Worm (Caenorhabditis elegans) whole organism, L1 larva: ENCODE data around the gene H01G02.3.
A peak's percentile ranks its signal among the peaks of the same experiment; 100 is the strongest.

Experiments used
- C16A3.4 ChIP-seq: fragments of 150-350 bp; optimal IDR thresholded peaks from 2 replicates; lab custom pipeline; 2014; ENCODE audit warnings: missing biosample characterization, missing genetic modification characterization
- Y116A8C.19 ChIP-seq: sonication (generic microtip); optimal IDR thresholded peaks from 2 replicates; lab custom pipeline; 2016; ENCODE audit warnings: missing compliant biosample characterization, missing genetic modification characterization, borderline replicate concordance
- aha-1 ChIP-seq: fragments of 150-350 bp; optimal IDR thresholded peaks from 2 replicates; lab custom pipeline; 2014; ENCODE audit warnings: missing biosample characterization, missing genetic modification characterization
- alr-1 ChIP-seq: fragments of 200-800 bp; sonication (Bioruptor generic); optimal IDR thresholded peaks from 2 replicates; lab custom pipeline; 2018; ENCODE audit warnings: borderline replicate concordance, mild to moderate bottlenecking, missing genetic modification characterization, missing compliant biosample characterization
- aly-2 ChIP-seq: fragments of 150-350 bp; optimal IDR thresholded peaks from 2 replicates; lab custom pipeline; 2014; ENCODE audit warnings: missing biosample characterization, missing genetic modification characterization
- blmp-1 ChIP-seq: fragments of 150-350 bp; optimal IDR thresholded peaks from 2 replicates; lab custom pipeline; 2014; ENCODE audit warnings: missing biosample characterization, missing genetic modification characterization
- ceh-63 ChIP-seq: fragments of 200-800 bp; sonication (Bioruptor generic); optimal IDR thresholded peaks from 2 replicates; lab custom pipeline; 2018; ENCODE audit warnings: mild to moderate bottlenecking, missing genetic modification characterization, missing compliant biosample characterization
- ceh-82 ChIP-seq, 3 experiments: fragments of 150-350 bp in 1 of 3; sonication (generic microtip) in 2 of 3; optimal IDR thresholded peaks; 2 replicates each; lab custom pipeline; 2014 to 2017; ENCODE audit warnings: missing biosample characterization in 3 of 3, missing genetic modification characterization in 3 of 3
- efl-1 ChIP-seq, 4 experiments: fragments of 150-350 bp; optimal IDR thresholded peaks in 3 of 4; peaks in 1 of 4; 1 replicate in 1 of 4; 2 replicates in 3 of 4; lab custom pipeline; 2014; ENCODE audit warnings: missing biosample characterization in 2 of 4, missing genetic modification characterization in 2 of 4, missing genetic modification reagents in 2 of 4
- efl-3 ChIP-seq: fragments of 200-800 bp; sonication (Bioruptor generic); optimal IDR thresholded peaks from 2 replicates; lab custom pipeline; 2018; ENCODE audit warnings: mild to moderate bottlenecking, missing genetic modification characterization, missing compliant biosample characterization
- egl-13 ChIP-seq: sonication (generic microtip); optimal IDR thresholded peaks from 2 replicates; lab custom pipeline; 2016; ENCODE audit warnings: missing genotype, missing genetic modification reagents, missing genetic modification characterization, missing compliant biosample characterization
- elt-3 ChIP-seq, 6 experiments: fragments of 150-350 bp in 1 of 6; sonication (generic microtip); optimal IDR thresholded peaks; 2 replicates each; lab custom pipeline; 2017 to 2018; ENCODE audit warnings: missing biosample characterization in 6 of 6, missing genetic modification characterization in 6 of 6, inconsistent platforms in 1 of 6
- ets-5 ChIP-seq: fragments of 200-800 bp; sonication (Bioruptor generic); IDR thresholded peaks from 2 replicates; pipeline ENCODE4 v1.3.6; 2022; ENCODE audit warnings: missing genetic modification characterization, missing compliant biosample characterization
- fkh-10 ChIP-seq: sonication (generic microtip); optimal IDR thresholded peaks from 2 replicates; lab custom pipeline; 2017; ENCODE audit warnings: missing biosample characterization, missing genetic modification reagents, missing genetic modification characterization
- fkh-4 ChIP-seq: sonication (generic microtip); optimal IDR thresholded peaks from 2 replicates; lab custom pipeline; 2016; ENCODE audit warnings: missing compliant biosample characterization, missing genetic modification characterization, borderline replicate concordance
- fos-1 ChIP-seq: fragments of 150-350 bp; optimal IDR thresholded peaks from 2 replicates; lab custom pipeline; 2014; ENCODE audit warnings: missing biosample characterization, missing genetic modification characterization
- grh-1 ChIP-seq: fragments of 200-800 bp; sonication (Bioruptor generic); IDR thresholded peaks from 2 replicates; pipeline ENCODE4 v1.3.6; 2022; ENCODE audit warnings: missing genetic modification reagents, missing genetic modification characterization, missing compliant biosample characterization
- hlh-4 ChIP-seq: sonication (generic microtip); optimal IDR thresholded peaks from 2 replicates; lab custom pipeline; 2016; ENCODE audit warnings: mild to moderate bottlenecking, missing genetic modification characterization, missing compliant biosample characterization
- hpl-2 ChIP-seq: fragments of 150-350 bp; optimal IDR thresholded peaks from 2 replicates; lab custom pipeline; 2014; ENCODE audit warnings: missing biosample characterization, missing genetic modification reagents, missing genetic modification characterization
- isw-1 ChIP-seq: fragments of 200-800 bp; sonication (Bioruptor generic); IDR thresholded peaks from 2 replicates; pipeline ENCODE4 v1.3.6; 2022; ENCODE audit warnings: missing genetic modification characterization, missing compliant biosample characterization
- lin-14 ChIP-seq: fragments of 200-800 bp; sonication (Bioruptor generic); optimal IDR thresholded peaks from 2 replicates; lab custom pipeline; 2018; ENCODE audit warnings: mild to moderate bottlenecking, missing genetic modification characterization, moderate library complexity, missing compliant biosample characterization
- lin-15B ChIP-seq: fragments of 150-350 bp; sonication (generic microtip); optimal IDR thresholded peaks from 3 replicates; lab custom pipeline; 2014; ENCODE audit warnings: missing biosample characterization, missing genetic modification characterization
- lin-39 ChIP-seq: fragments of 150-350 bp; optimal IDR thresholded peaks from 2 replicates; lab custom pipeline; 2014; ENCODE audit warnings: missing biosample characterization, missing genetic modification reagents, missing genetic modification characterization
- lir-3 ChIP-seq: sonication (generic microtip); optimal IDR thresholded peaks from 2 replicates; lab custom pipeline; 2016; ENCODE audit warnings: mild to moderate bottlenecking, missing genetic modification characterization, moderate library complexity, missing compliant biosample characterization; ENCODE audit not compliant: poor library complexity
- mef-2 ChIP-seq: fragments of 150-350 bp; optimal IDR thresholded peaks from 2 replicates; lab custom pipeline; 2014; ENCODE audit warnings: missing biosample characterization, missing genetic modification characterization
- mep-1 ChIP-seq: fragments of 150-350 bp; optimal IDR thresholded peaks from 2 replicates; lab custom pipeline; 2014; ENCODE audit warnings: missing biosample characterization, missing genetic modification characterization
- nhr-11 ChIP-seq: fragments of 150-350 bp; optimal IDR thresholded peaks from 2 replicates; lab custom pipeline; 2014; ENCODE audit warnings: missing biosample characterization, missing genetic modification characterization
- nhr-20 ChIP-seq: sonication (generic microtip); optimal IDR thresholded peaks from 2 replicates; lab custom pipeline; 2016; ENCODE audit warnings: mild to moderate bottlenecking, missing genetic modification characterization, missing compliant biosample characterization
- nhr-237 ChIP-seq: fragments of 150-350 bp; optimal IDR thresholded peaks from 2 replicates; lab custom pipeline; 2014; ENCODE audit warnings: missing biosample characterization, missing genetic modification characterization
- nhr-28 ChIP-seq: fragments of 150-350 bp; optimal IDR thresholded peaks from 2 replicates; lab custom pipeline; 2014; ENCODE audit warnings: missing biosample characterization, missing genetic modification characterization
- nhr-47 ChIP-seq: sonication (generic microtip); optimal IDR thresholded peaks from 2 replicates; lab custom pipeline; 2016; ENCODE audit warnings: mild to moderate bottlenecking, missing genetic modification characterization, moderate library complexity, missing compliant biosample characterization
- nhr-76 ChIP-seq: sonication (generic microtip); optimal IDR thresholded peaks from 2 replicates; lab custom pipeline; 2017; ENCODE audit warnings: missing biosample characterization, missing genetic modification characterization
- nhr-77 ChIP-seq: fragments of 150-350 bp; optimal IDR thresholded peaks from 2 replicates; lab custom pipeline; 2014; ENCODE audit warnings: missing biosample characterization, missing genetic modification characterization
- nhr-84 ChIP-seq: sonication (generic microtip); optimal IDR thresholded peaks from 2 replicates; lab custom pipeline; 2017; ENCODE audit warnings: missing biosample characterization, missing genetic modification characterization
- nhr-90 ChIP-seq: sonication (generic microtip); optimal IDR thresholded peaks from 2 replicates; lab custom pipeline; 2016; ENCODE audit warnings: mild to moderate bottlenecking, missing genetic modification characterization, missing compliant biosample characterization; ENCODE audit not compliant: poor library complexity
- pax-3 ChIP-seq: fragments of 200-800 bp; sonication (Bioruptor generic); optimal IDR thresholded peaks from 2 replicates; lab custom pipeline; 2018; ENCODE audit warnings: mild to moderate bottlenecking, missing genetic modification characterization, moderate library complexity, missing compliant biosample characterization
- pqm-1 ChIP-seq: sonication (generic microtip); optimal IDR thresholded peaks from 3 replicates; lab custom pipeline; 2017; ENCODE audit warnings: missing biosample characterization, missing genetic modification characterization
- rnt-1 ChIP-seq: sonication (generic microtip); optimal IDR thresholded peaks from 2 replicates; lab custom pipeline; 2016; ENCODE audit warnings: mild to moderate bottlenecking, missing genetic modification characterization, moderate library complexity, missing compliant biosample characterization
- skn-1 ChIP-seq: fragments of 150-350 bp; optimal IDR thresholded peaks from 2 replicates; lab custom pipeline; 2014; ENCODE audit warnings: missing biosample characterization, missing genetic modification characterization
- snu-23 ChIP-seq: sonication (generic microtip); optimal IDR thresholded peaks from 2 replicates; lab custom pipeline; 2016; ENCODE audit warnings: missing genetic modification characterization, missing compliant biosample characterization
- sox-4 ChIP-seq: sonication (generic microtip); optimal IDR thresholded peaks from 2 replicates; lab custom pipeline; 2016; ENCODE audit warnings: missing genetic modification characterization, missing compliant biosample characterization
- sptf-1 ChIP-seq: fragments of 150-350 bp; optimal IDR thresholded peaks from 2 replicates; lab custom pipeline; 2014; ENCODE audit warnings: missing biosample characterization, missing genetic modification characterization
- sup-37 ChIP-seq: fragments of 200-800 bp; sonication (Bioruptor generic); optimal IDR thresholded peaks from 2 replicates; lab custom pipeline; 2018; ENCODE audit warnings: mild to moderate bottlenecking, missing genetic modification characterization, missing compliant biosample characterization
- swsn-7 ChIP-seq: sonication (generic microtip); optimal IDR thresholded peaks from 2 replicates; lab custom pipeline; 2016; ENCODE audit warnings: missing genetic modification characterization, missing compliant biosample characterization
- tbx-2 ChIP-seq: sonication (generic microtip); optimal IDR thresholded peaks from 2 replicates; lab custom pipeline; 2016; ENCODE audit warnings: missing genetic modification characterization, missing compliant biosample characterization
- unc-30 ChIP-seq: sonication (generic microtip); optimal IDR thresholded peaks from 2 replicates; lab custom pipeline; 2017; ENCODE audit warnings: missing biosample characterization, missing genetic modification characterization
- unc-62 ChIP-seq: fragments of 150-350 bp; optimal IDR thresholded peaks from 2 replicates; lab custom pipeline; 2014; ENCODE audit warnings: missing biosample characterization, missing genetic modification reagents, missing genetic modification characterization
- unc-86 ChIP-seq: sonication (generic microtip); optimal IDR thresholded peaks from 2 replicates; lab custom pipeline; 2016; ENCODE audit warnings: missing genetic modification characterization, missing compliant biosample characterization
- vab-15 ChIP-seq: sonication (generic microtip); optimal IDR thresholded peaks from 2 replicates; lab custom pipeline; 2017; ENCODE audit warnings: missing genotype, mild to moderate bottlenecking, missing genetic modification characterization, missing compliant biosample characterization
- zip-4 ChIP-seq: fragments of 200-800 bp; sonication (Bioruptor generic); optimal IDR thresholded peaks from 2 replicates; lab custom pipeline; 2018; ENCODE audit warnings: mild to moderate bottlenecking, missing genetic modification characterization, moderate library complexity, missing compliant biosample characterization
- ztf-4 ChIP-seq: fragments of 150-350 bp; optimal IDR thresholded peaks from 2 replicates; lab custom pipeline; 2014; ENCODE audit warnings: missing biosample characterization, missing genetic modification characterization

The H01G02.3 gene

DNA sequence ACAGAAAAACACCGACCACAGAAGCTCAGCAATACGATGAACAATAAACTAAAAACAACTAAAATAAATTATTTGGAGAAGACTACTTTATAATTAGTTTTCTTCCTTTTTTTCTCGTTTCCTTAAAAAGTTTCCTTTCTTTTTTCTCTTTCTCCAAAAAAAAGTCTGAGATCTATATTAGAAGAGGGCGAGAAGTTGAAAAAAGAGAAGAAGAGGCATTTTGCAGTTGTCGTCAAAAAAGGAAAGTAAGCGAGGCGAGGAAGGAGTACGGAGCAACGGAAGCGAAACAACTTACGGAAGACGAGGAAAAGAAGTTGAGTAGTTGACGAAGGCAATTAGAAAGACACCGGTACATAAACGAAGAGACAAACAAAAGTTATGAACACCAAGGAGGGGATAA is 3.6 kb upstream of the H01G02.3 start:
- no peak for TF ChIP-seq grh-1 (GFP tag; lab: Robert Waterston, UW)
- no peak for TF ChIP-seq Y116A8C.19
- TF ChIP-seq mef-2 (tag; lab: Kevin White, UChicago): no peak
- TF ChIP-seq pqm-1 (tag; lab: Kevin White, UChicago): no peak
- no peak for TF ChIP-seq ceh-63
- TF ChIP-seq sox-4 (tag; lab: Kevin White, UChicago): no peak
- TF ChIP-seq snu-23 (GFP tag; lab: Kevin White, UChicago): no peak
- peak; percentile 54 for TF ChIP-seq lin-14 (GFP tag; lab: Kevin White, UChicago)
- TF ChIP-seq hpl-2 (GFP tag; lab: Kevin White, UChicago): no peak
- no peak for TF ChIP-seq hlh-4 (tag; lab: Kevin White, UChicago)
- peak; percentile 80 for TF ChIP-seq fkh-10
- no peak for TF ChIP-seq sup-37 (GFP tag; lab: Kevin White, UChicago)
- TF ChIP-seq nhr-84 (tag; lab: Kevin White, UChicago): no peak
- TF ChIP-seq unc-30 (tag; lab: Kevin White, UChicago): no peak

DNA sequence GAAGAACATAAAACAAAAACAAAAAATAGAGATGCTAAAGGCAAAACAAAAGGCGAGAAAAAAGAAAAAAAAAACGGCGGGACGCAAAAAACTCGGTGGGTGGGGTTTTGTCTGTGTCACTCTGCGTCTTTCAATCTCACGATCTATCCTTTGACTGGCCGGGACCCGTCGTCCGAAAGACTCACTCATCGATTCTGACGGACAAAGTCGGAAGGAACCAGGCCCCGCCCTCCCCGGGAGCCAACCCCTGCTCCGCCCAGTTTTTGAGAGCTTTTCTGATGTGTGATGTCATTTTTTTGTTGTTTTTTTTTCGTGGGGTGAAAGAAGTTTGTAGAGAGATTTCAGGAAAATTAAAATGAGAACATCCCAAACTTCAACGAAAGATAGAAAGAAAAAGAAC is 775 bp upstream of the H01G02.3 start:
- no peak for TF ChIP-seq nhr-11 (tag; lab: Kevin White, UChicago)
- TF ChIP-seq pax-3 (tag; lab: Kevin White, UChicago): no peak
- TF ChIP-seq vab-15: no peak
- no peak for TF ChIP-seq efl-1 (optimal IDR thresholded peaks at IDR 0.05; lab: Kevin White, UChicago)
- no peak for TF ChIP-seq efl-1 (GFP tag; optimal IDR thresholded peaks at IDR 0.05 in 1 of 2; lab: Kevin White, UChicago)
- TF ChIP-seq elt-3 (tag; optimal IDR thresholded peaks at IDR 0.05; lab: Kevin White, UChicago): no peak
- TF ChIP-seq fos-1 (tag; lab: Kevin White, UChicago): no peak
- no peak for TF ChIP-seq blmp-1 (tag; lab: Kevin White, UChicago)
- TF ChIP-seq fkh-4 (tag; lab: Kevin White, UChicago): no peak
- TF ChIP-seq nhr-90: no peak
- TF ChIP-seq lin-15B (tag; lab: Kevin White, UChicago): no peak
- TF ChIP-seq nhr-20: no peak
- TF ChIP-seq nhr-28: no peak
- no peak for TF ChIP-seq aha-1 (tag; lab: Kevin White, UChicago)
- no peak for TF ChIP-seq ztf-4 (tag; lab: Kevin White, UChicago)
- peak in 1 of 3 experiments; percentile 6 for TF ChIP-seq ceh-82 (tag; optimal IDR thresholded peaks at IDR 0.05; lab: Kevin White, UChicago)
- TF ChIP-seq unc-62: no peak
- no peak for TF ChIP-seq ets-5 (GFP tag; lab: Robert Waterston, UW)
- no peak for TF ChIP-seq mep-1 (tag; lab: Kevin White, UChicago)
- no peak for TF ChIP-seq rnt-1 (tag; lab: Kevin White, UChicago)
- TF ChIP-seq nhr-47 (tag; lab: Kevin White, UChicago): no peak
- no peak for TF ChIP-seq zip-4 (GFP tag; lab: Kevin White, UChicago)
- no peak for TF ChIP-seq ceh-63
- TF ChIP-seq C16A3.4 (tag; lab: Kevin White, UChicago): no peak
- TF ChIP-seq fkh-10: peak; percentile 16
- TF ChIP-seq efl-3 (GFP tag; lab: Kevin White, UChicago): no peak
- TF ChIP-seq aly-2 (tag; lab: Kevin White, UChicago): no peak
- TF ChIP-seq sptf-1 (tag; lab: Kevin White, UChicago): no peak
- TF ChIP-seq skn-1 (tag; lab: Kevin White, UChicago): no peak
- peak; percentile 83 for TF ChIP-seq lin-14 (GFP tag; lab: Kevin White, UChicago)
- TF ChIP-seq mef-2 (tag; lab: Kevin White, UChicago): no peak
- no peak for TF ChIP-seq alr-1 (tag; lab: Kevin White, UChicago)
- TF ChIP-seq egl-13 (tag; lab: Kevin White, UChicago): no peak
- TF ChIP-seq nhr-77 (tag; lab: Kevin White, UChicago): no peak
- TF ChIP-seq tbx-2 (tag; lab: Kevin White, UChicago): no peak
- TF ChIP-seq grh-1 (GFP tag; lab: Robert Waterston, UW): no peak
- TF ChIP-seq nhr-76 (tag; lab: Kevin White, UChicago): no peak
- TF ChIP-seq isw-1 (GFP tag; lab: Robert Waterston, UW): peak; percentile 11; the same call in 1 of the 2 replicates
- TF ChIP-seq swsn-7 (tag; lab: Kevin White, UChicago): no peak
- TF ChIP-seq nhr-237: no peak
- TF ChIP-seq lin-39: no peak
- TF ChIP-seq sup-37 (GFP tag; lab: Kevin White, UChicago): no peak
- TF ChIP-seq lir-3 (tag; lab: Kevin White, UChicago): no peak
- peak; percentile 29 for TF ChIP-seq unc-86 (tag; lab: Kevin White, UChicago)
